Fruit fly (Drosophila melanogaster): ENCODE measurements around the gene koko.
A peak's percentile ranks its signal among the peaks of the same experiment; 100 is the strongest.

The koko gene

dm6 chr3R:18402549-18403429 lies at the start of gene koko, which contains the start of gene Wdr37 (continued):
- TF ChIP-seq E2f2 (GFP tag; IDR thresholded peaks at IDR 0.05) (peak; percentile 86), CG10979 (tag; optimal IDR thresholded peaks at IDR 0.05) (peak; percentile 98), gro (GFP tag; optimal IDR thresholded peaks at IDR 0.05) (peak; percentile 49), fd102C (GFP tag; optimal IDR thresholded peaks at IDR 0.05) (peak; percentile 40), CG17912 (GFP tag; optimal IDR thresholded peaks at IDR 0.05) (peak; percentile 48), CG18262 (tag; optimal IDR thresholded peaks at IDR 0.05) (peak; percentile 98), Hr78 (GFP tag; optimal IDR thresholded peaks at IDR 0.05) (peak in 1 of 2 experiments; percentile 79), CG7987 (GFP tag; optimal IDR thresholded peaks at IDR 0.05) (peak; percentile 61), CG10366 (GFP tag; IDR thresholded peaks at IDR 0.05) (peak; percentile 97), h (optimal IDR thresholded peaks at IDR 0.05) (no peak), HLHmδ (GFP tag; optimal IDR thresholded peaks at IDR 0.05) (no peak), CG11247 (GFP tag; IDR thresholded peaks at IDR 0.05) (peak; percentile 97), CG4854 (GFP tag; optimal IDR thresholded peaks at IDR 0.05) (peak; percentile 66), CG14965 (GFP tag; optimal IDR thresholded peaks at IDR 0.05; ENCODE audit: borderline replicate concordance) (peak; percentile 40), CG30020 (tag; optimal IDR thresholded peaks at IDR 0.05) (peak; percentile 87), CG10147 (GFP tag; optimal IDR thresholded peaks at IDR 0.05) (peak; percentile 94), ftz-f1 (GFP tag; optimal IDR thresholded peaks at IDR 0.05) (peak; percentile 47), CG11723 (GFP tag; optimal IDR thresholded peaks at IDR 0.05) (peak; percentile 86), CG15696 (tag; optimal IDR thresholded peaks at IDR 0.05) (peak; percentile 97), fd64A (GFP tag; optimal IDR thresholded peaks at IDR 0.05) (peak; percentile 19), CG42726 (GFP tag; IDR thresholded peaks at IDR 0.05; ENCODE audit: partially characterized antibody) (peak; percentile 62; the same call in 1 of the 2 replicates), CG17361 (GFP tag; IDR thresholded peaks at IDR 0.05) (peak; percentile 100), CG3838 (GFP tag; optimal IDR thresholded peaks at IDR 0.05) (peak; percentile 84), Hey (tag; optimal IDR thresholded peaks at IDR 0.05) (peak; percentile 22), seq (GFP tag; IDR thresholded peaks at IDR 0.05) (peak; percentile 96), CG8388 (GFP tag; optimal IDR thresholded peaks at IDR 0.05) (peak; percentile 97), sisA (GFP tag; IDR thresholded peaks at IDR 0.05) (peak; percentile 98), exex (tag; optimal IDR thresholded peaks at IDR 0.05) (peak; percentile 85), CG1792 (GFP tag; optimal IDR thresholded peaks at IDR 0.05) (peak; percentile 56), CG6272 (GFP tag; IDR thresholded peaks at IDR 0.05) (peak; percentile 97), CG7928 (GFP tag; optimal IDR thresholded peaks at IDR 0.05) (peak; percentile 65), CG34422 (GFP tag; IDR thresholded peaks at IDR 0.05) (peak; percentile 98), Eip74EF (GFP tag; optimal IDR thresholded peaks at IDR 0.05) (peak in 1 of 2 experiments; percentile 95), ro (GFP tag; IDR thresholded peaks at IDR 0.05) (peak; percentile 97), nerfin-1 (tag; optimal IDR thresholded peaks at IDR 0.05) (peak; percentile 95), HmgZ (tag; optimal IDR thresholded peaks at IDR 0.05) (peak; percentile 96), pros (GFP tag; optimal IDR thresholded peaks at IDR 0.05) (peak; percentile 57), Atf6 (GFP tag; IDR thresholded peaks at IDR 0.05) (peak; percentile 98), NC2β (GFP tag; optimal IDR thresholded peaks at IDR 0.05) (peak; percentile 78), cg (GFP tag; optimal IDR thresholded peaks at IDR 0.05) (no peak), slou (GFP tag; optimal IDR thresholded peaks at IDR 0.05) (peak; percentile 94), Oli (tag; optimal IDR thresholded peaks at IDR 0.05) (peak; percentile 97), CG3065 (GFP tag; optimal IDR thresholded peaks at IDR 0.05) (peak; percentile 90), wor (GFP tag; IDR thresholded peaks at IDR 0.05) (peak; percentile 97), Myb (GFP tag; optimal IDR thresholded peaks at IDR 0.05) (peak; percentile 51), Dip3 (GFP tag; optimal IDR thresholded peaks at IDR 0.05) (peak; percentile 70), CG11504 (tag; optimal IDR thresholded peaks at IDR 0.05) (peak; percentile 97), Poxn (GFP tag; IDR thresholded peaks at IDR 0.05) (peak; percentile 94)
